Fruit fly (Drosophila melanogaster): ENCODE results near the gene Ssl1.

The Ssl1 gene

dm6 chr3L:22847679-22848118 lies 31.2 kb upstream of the Ssl1 start (continued):
- TF ChIP-seq CG6683 (GFP tag; optimal IDR thresholded peaks at IDR 0.05) (no peak), Neu2 (GFP tag; optimal IDR thresholded peaks at IDR 0.05; ENCODE audit: borderline replicate concordance) (no peak), Trl (optimal IDR thresholded peaks at IDR 0.05) (no peak), Trl (GFP tag; optimal IDR thresholded peaks at IDR 0.05) (no peak), otp (GFP tag; IDR thresholded peaks at IDR 0.05) (no peak), Blimp-1 (GFP tag; optimal IDR thresholded peaks at IDR 0.05) (no peak), bigmax (GFP tag; optimal IDR thresholded peaks at IDR 0.05) (peak; percentile 16), ttk (GFP tag; IDR thresholded peaks at IDR 0.05) (peak; percentile 10; the same call in 1 of the 2 replicates), CoRest (tag; optimal IDR thresholded peaks at IDR 0.05) (no peak), shn (GFP tag; optimal IDR thresholded peaks at IDR 0.05) (no peak), crc (GFP tag; optimal IDR thresholded peaks at IDR 0.05) (no peak), Bgb (GFP tag; IDR thresholded peaks at IDR 0.05; ENCODE audit: partially characterized antibody) (peak; percentile 93), btn (GFP tag; optimal IDR thresholded peaks at IDR 0.05) (no peak), CG6854 (GFP tag; optimal IDR thresholded peaks at IDR 0.05) (no peak), lab (GFP tag; optimal IDR thresholded peaks at IDR 0.05) (no peak), zfh2 (GFP tag; optimal IDR thresholded peaks at IDR 0.05) (no peak), gcm2 (GFP tag; optimal IDR thresholded peaks at IDR 0.05) (no peak), CG12391 (tag; optimal IDR thresholded peaks at IDR 0.05) (no peak), CG11695 (GFP tag; IDR thresholded peaks at IDR 0.05) (no peak), CG10147 (GFP tag; optimal IDR thresholded peaks at IDR 0.05) (no peak), ab (GFP tag; optimal IDR thresholded peaks at IDR 0.05) (no peak), Sry-β (GFP tag; optimal IDR thresholded peaks at IDR 0.05) (no peak), Aef1 (GFP tag; IDR thresholded peaks at IDR 0.05) (no peak), Mes4 (GFP tag; optimal IDR thresholded peaks at IDR 0.05) (no peak), Mrtf (GFP tag; IDR thresholded peaks at IDR 0.05) (no peak), CG14050 (GFP tag; IDR thresholded peaks at IDR 0.05) (no peak), CG17328 (GFP tag; IDR thresholded peaks at IDR 0.05) (0 out of 2 replicates have a peak, but pooled peaks have one; percentile 15), Gsc (GFP tag; IDR thresholded peaks at IDR 0.05) (no peak), Pdp1 (GFP tag; optimal IDR thresholded peaks at IDR 0.05) (no peak), CG42726 (GFP tag; IDR thresholded peaks at IDR 0.05; ENCODE audit: partially characterized antibody) (peak; percentile 94), fd64A (GFP tag; optimal IDR thresholded peaks at IDR 0.05) (no peak), Gug (GFP tag; IDR thresholded peaks at IDR 0.05) (0 out of 4 replicates have a peak, but pooled peaks have one; percentile 35), Lim3 (GFP tag; IDR thresholded peaks at IDR 0.05) (no peak), Mad (GFP tag; optimal IDR thresholded peaks at IDR 0.05) (no peak), CG15696 (tag; optimal IDR thresholded peaks at IDR 0.05) (no peak), ken (GFP tag; IDR thresholded peaks at IDR 0.05) (0 out of 3 replicates have a peak, but pooled peaks have one; percentile 37), tna (GFP tag; IDR thresholded peaks at IDR 0.05; ENCODE audit: partially characterized antibody) (peak; percentile 94), CG6254 (GFP tag; optimal IDR thresholded peaks at IDR 0.05) (peak; percentile 99), CG31388 (GFP tag; optimal IDR thresholded peaks at IDR 0.05) (no peak), exex (tag; optimal IDR thresholded peaks at IDR 0.05) (peak; percentile 22), CG10321 (GFP tag; IDR thresholded peaks at IDR 0.05) (no peak), Opbp (GFP tag; IDR thresholded peaks at IDR 0.05; ENCODE audit: partially characterized antibody) (peak; percentile 97), gt (GFP tag; IDR thresholded peaks at IDR 0.05) (no peak), Elba2 (GFP tag; optimal IDR thresholded peaks at IDR 0.05) (no peak), bbx (GFP tag; IDR thresholded peaks at IDR 0.05; ENCODE audit: partially characterized antibody) (peak; percentile 95), CG31365 (tag; optimal IDR thresholded peaks at IDR 0.05) (peak; percentile 22), mld (GFP tag; IDR thresholded peaks at IDR 0.05; ENCODE audit: partially characterized antibody) (peak; percentile 97), CG4404 (GFP tag; IDR thresholded peaks at IDR 0.05) (no peak), pzg (GFP tag; optimal IDR thresholded peaks at IDR 0.05) (no peak), onecut (GFP tag; IDR thresholded peaks at IDR 0.05) (no peak), CG2199 (GFP tag; IDR thresholded peaks at IDR 0.05) (peak; percentile 22; the same call in 1 of the 3 replicates)
